Fruit fly (Drosophila melanogaster) whole organism, pupa: Measurements from ENCODE around the gene ago.
A peak's percentile ranks its signal among the peaks of the same experiment; 100 is the strongest.

Source experiments
- CG12605 ChIP-seq: fragments of 200-800 bp; sonication (Bioruptor generic); IDR thresholded peaks from 2 replicates; pipeline ENCODE4 v1.3.6; 2022; ENCODE audit warnings: missing biosample characterization, missing genetic modification characterization
- CG17806 ChIP-seq: fragments of 200-800 bp; sonication (Bioruptor generic); optimal IDR thresholded peaks from 2 replicates; lab custom pipeline; 2018; ENCODE audit warnings: missing biosample characterization, mild to moderate bottlenecking, missing genetic modification characterization, moderate library complexity
- CG32121 ChIP-seq: fragments of 200-800 bp; sonication (Bioruptor generic); IDR thresholded peaks from 2 replicates; pipeline ENCODE4 v1.3.6; 2022; ENCODE audit warnings: missing biosample characterization, missing genetic modification characterization
- EcR ChIP-seq: fragments of 200-800 bp; sonication (Bioruptor generic); optimal IDR thresholded peaks from 3 replicates; lab custom pipeline; 2019; ENCODE audit warnings: missing biosample characterization, missing genetic modification characterization, mild to moderate bottlenecking, moderate library complexity, missing genetic modification reagents
- Ets98B ChIP-seq: fragments of 200-800 bp; sonication (Bioruptor generic); IDR thresholded peaks from 2 replicates; pipeline ENCODE4 v1.3.6; 2022; ENCODE audit warnings: missing biosample characterization, missing genetic modification characterization
- Pif1A ChIP-seq: fragments of 200-800 bp; sonication (Bioruptor generic); optimal IDR thresholded peaks from 3 replicates; lab custom pipeline; 2016; ENCODE audit warnings: missing biosample characterization, missing genetic modification characterization
- Snoo ChIP-seq: fragments of 200-800 bp; sonication (Bioruptor generic); optimal IDR thresholded peaks from 3 replicates; lab custom pipeline; 2017; ENCODE audit warnings: missing biosample characterization, mild to moderate bottlenecking, missing genetic modification characterization, inconsistent platforms
- fd96Ca ChIP-seq: fragments of 200-800 bp; sonication (Bioruptor generic); IDR thresholded peaks from 3 replicates; pipeline ENCODE4 v1.3.6; 2022; ENCODE audit warnings: missing biosample characterization, missing genetic modification characterization

- TF ChIP-seq fd96Ca (GFP tag; lab: Robert Waterston, UW): 0 out of 3 replicates have a peak, but pooled peaks have one; percentile 10
- TF ChIP-seq CG17806 (tag; lab: Kevin White, UChicago): no peak
- TF ChIP-seq CG32121 (GFP tag; lab: Robert Waterston, UW): no peak
- TF ChIP-seq Snoo (tag; lab: Kevin White, UChicago): no peak
- TF ChIP-seq CG12605: no peak
- TF ChIP-seq EcR (GFP tag; lab: Kevin White, UChicago): no peak
- TF ChIP-seq Ets98B (GFP tag; lab: Robert Waterston, UW): peak; percentile 6; the same call in 1 of the 2 replicates
- no peak for TF ChIP-seq Pif1A (GFP tag; lab: Kevin White, UChicago)
These were observed 350 bp downstream of the ago start for dm6 chr3L:4253611-4254300.
